Worm (Caenorhabditis elegans) whole organism, young adult: ENCODE measurements around the gene F47B8.2.

ENCODE experiments used
- B0019.2 ChIP-seq: fragments of 200-800 bp; sonication (Bioruptor generic); conservative IDR thresholded peaks from 2 replicates; pipeline ENCODE4 v1.3.6; 2022; ENCODE audit warnings: missing genetic modification reagents, missing genetic modification characterization, missing compliant biosample characterization
- B0035.1 ChIP-seq: sonication (generic microtip); optimal IDR thresholded peaks from 2 replicates; lab custom pipeline; 2016; ENCODE audit warnings: missing genetic modification characterization, mild to moderate bottlenecking, missing compliant biosample characterization, missing genotype, missing genetic modification reagents
- B0261.1 ChIP-seq: sonication (generic microtip); optimal IDR thresholded peaks from 2 replicates; lab custom pipeline; 2016; ENCODE audit warnings: mild to moderate bottlenecking, missing genetic modification characterization, moderate library complexity, missing compliant biosample characterization
- C17E4.6 ChIP-seq: fragments of 200-800 bp; sonication (Bioruptor generic); IDR thresholded peaks from 2 replicates; pipeline ENCODE4 v1.3.6; 2022; ENCODE audit warnings: missing genetic modification reagents, missing genetic modification characterization, missing compliant biosample characterization
- F10E7.11 ChIP-seq: sonication (generic microtip); optimal IDR thresholded peaks from 2 replicates; lab custom pipeline; 2017; ENCODE audit warnings: mild to moderate bottlenecking, missing genetic modification characterization, moderate library complexity, missing compliant biosample characterization
- F33H1.4 ChIP-seq: fragments of 200-800 bp; sonication (Bioruptor generic); IDR thresholded peaks from 2 replicates; pipeline ENCODE4 v1.3.6; 2022; ENCODE audit warnings: missing genetic modification reagents, missing genetic modification characterization, missing compliant biosample characterization
- F37B4.10 ChIP-seq: fragments of 200-800 bp; sonication (Bioruptor generic); IDR thresholded peaks from 2 replicates; pipeline ENCODE4 v1.3.6; 2022; ENCODE audit warnings: missing genetic modification characterization, missing compliant biosample characterization
- F39B2.1 ChIP-seq: fragments of 200-800 bp; sonication (Bioruptor generic); IDR thresholded peaks from 2 replicates; pipeline ENCODE4 v1.3.6; 2022; ENCODE audit warnings: missing genetic modification reagents, missing genetic modification characterization, missing compliant biosample characterization
- F49E8.2 ChIP-seq: sonication (generic microtip); optimal IDR thresholded peaks from 3 replicates; lab custom pipeline; 2017; ENCODE audit warnings: missing genetic modification characterization, mild to moderate bottlenecking, missing compliant biosample characterization, antibody characterized with exemption, moderate library complexity; ENCODE audit not compliant: insufficient read depth
- akir-1 ChIP-seq: fragments of 200-800 bp; sonication (Bioruptor generic); optimal IDR thresholded peaks from 2 replicates; lab custom pipeline; 2018; ENCODE audit warnings: mild to moderate bottlenecking, missing genetic modification characterization, moderate library complexity, missing compliant biosample characterization
- athp-1 ChIP-seq: sonication (generic microtip); optimal IDR thresholded peaks from 2 replicates; lab custom pipeline; 2017; ENCODE audit warnings: mild to moderate bottlenecking, missing genetic modification characterization, missing compliant biosample characterization
- attf-5 ChIP-seq: fragments of 200-800 bp; sonication (Bioruptor generic); optimal IDR thresholded peaks from 2 replicates; lab custom pipeline; 2018; ENCODE audit warnings: mild to moderate bottlenecking, missing genetic modification characterization, missing compliant biosample characterization
- chd-7 ChIP-seq: sonication (generic microtip); optimal IDR thresholded peaks from 2 replicates; lab custom pipeline; 2016; ENCODE audit warnings: mild to moderate bottlenecking, missing genetic modification characterization, moderate library complexity, missing compliant biosample characterization
- dpff-1 ChIP-seq: sonication (generic microtip); optimal IDR thresholded peaks from 2 replicates; lab custom pipeline; 2017; ENCODE audit warnings: mild to moderate bottlenecking, missing genetic modification characterization, missing compliant biosample characterization
- egl-18 ChIP-seq: fragments of 200-800 bp; sonication (Bioruptor generic); IDR thresholded peaks from 2 replicates; pipeline ENCODE4 v1.3.6; 2022; ENCODE audit warnings: missing genetic modification reagents, missing genetic modification characterization, missing compliant biosample characterization
- egl-44 ChIP-seq: fragments of 200-800 bp; sonication (Bioruptor generic); IDR thresholded peaks from 2 replicates; pipeline ENCODE4 v1.3.6; 2022; ENCODE audit warnings: missing genetic modification reagents, missing genetic modification characterization, missing compliant biosample characterization
- him-1 ChIP-seq: sonication (generic microtip); optimal IDR thresholded peaks from 2 replicates; lab custom pipeline; 2016; ENCODE audit warnings: missing genotype, missing genetic modification reagents, missing genetic modification characterization, missing compliant biosample characterization
- hlh-12 ChIP-seq: sonication (generic microtip); optimal IDR thresholded peaks from 2 replicates; lab custom pipeline; 2016; ENCODE audit warnings: missing genetic modification characterization, missing compliant biosample characterization
- hmg-20 ChIP-seq: fragments of 200-800 bp; sonication (Bioruptor generic); IDR thresholded peaks from 2 replicates; pipeline ENCODE4 v1.3.6; 2022; ENCODE audit warnings: missing genetic modification reagents, missing genetic modification characterization, missing compliant biosample characterization
- lin-35 ChIP-seq, 3 experiments: fragments of 150-350 bp in 2 of 3; sonication (generic microtip) in 1 of 3; optimal IDR thresholded peaks; 2 replicates each; lab custom pipeline; 2014 to 2018; ENCODE audit warnings: missing biosample characterization in 3 of 3, missing genetic modification characterization in 3 of 3, missing genetic modification reagents in 3 of 3
- lsl-1 ChIP-seq: fragments of 200-800 bp; sonication (Bioruptor generic); optimal IDR thresholded peaks from 2 replicates; lab custom pipeline; 2018; ENCODE audit warnings: mild to moderate bottlenecking, missing genetic modification characterization, moderate library complexity, missing compliant biosample characterization
- lsy-27 ChIP-seq: sonication (generic microtip); optimal IDR thresholded peaks from 2 replicates; lab custom pipeline; 2017; ENCODE audit warnings: missing genetic modification characterization, mild to moderate bottlenecking, missing compliant biosample characterization, antibody characterized with exemption, missing genotype, borderline replicate concordance; ENCODE audit not compliant: insufficient read depth
- madf-6 ChIP-seq: fragments of 200-800 bp; sonication (Bioruptor generic); IDR thresholded peaks from 2 replicates; pipeline ENCODE4 v1.3.6; 2022; ENCODE audit warnings: missing genetic modification reagents, missing genetic modification characterization, missing compliant biosample characterization
- madf-8 ChIP-seq: fragments of 200-800 bp; sonication (Bioruptor generic); conservative IDR thresholded peaks from 2 replicates; pipeline ENCODE4 v1.3.6; 2022; ENCODE audit warnings: missing genetic modification reagents, missing genetic modification characterization, missing compliant biosample characterization
- mes-4 ChIP-seq: sonication (generic microtip); optimal IDR thresholded peaks from 2 replicates; lab custom pipeline; 2016; ENCODE audit warnings: missing genotype, missing genetic modification characterization, missing compliant biosample characterization
- mxl-1 ChIP-seq: sonication (generic microtip); optimal IDR thresholded peaks from 2 replicates; lab custom pipeline; 2016; ENCODE audit warnings: missing genetic modification characterization, missing compliant biosample characterization
- nhr-120 ChIP-seq: fragments of 200-800 bp; sonication (Bioruptor generic); IDR thresholded peaks from 2 replicates; pipeline ENCODE4 v1.3.6; 2022; ENCODE audit warnings: missing genetic modification characterization, missing compliant biosample characterization
- nhr-179 ChIP-seq: sonication (generic microtip); optimal IDR thresholded peaks from 2 replicates; lab custom pipeline; 2016; ENCODE audit warnings: mild to moderate bottlenecking, missing genetic modification characterization, missing compliant biosample characterization
- pha-4 ChIP-seq: fragments of 150-350 bp; sonication (generic microtip); optimal IDR thresholded peaks from 2 replicates; lab custom pipeline; 2014; ENCODE audit warnings: missing biosample characterization, missing genetic modification reagents, missing genetic modification characterization
- somi-1 ChIP-seq: fragments of 200-800 bp; sonication (Bioruptor generic); optimal IDR thresholded peaks from 2 replicates; lab custom pipeline; 2018; ENCODE audit warnings: mild to moderate bottlenecking, missing genetic modification characterization, missing compliant biosample characterization
- tbx-9 ChIP-seq: sonication (generic microtip); optimal IDR thresholded peaks from 2 replicates; lab custom pipeline; 2016; ENCODE audit warnings: borderline replicate concordance, missing genetic modification characterization, inconsistent platforms, missing compliant biosample characterization
- tlf-1 ChIP-seq: fragments of 200-800 bp; sonication (Bioruptor generic); optimal IDR thresholded peaks from 2 replicates; lab custom pipeline; 2018; ENCODE audit warnings: mild to moderate bottlenecking, missing genetic modification characterization, missing compliant biosample characterization
- xnd-1 ChIP-seq: sonication (generic microtip); optimal IDR thresholded peaks from 2 replicates; lab custom pipeline; 2016; ENCODE audit warnings: missing genotype, missing genetic modification reagents, missing genetic modification characterization, missing compliant biosample characterization
- zfh-2 ChIP-seq: fragments of 200-800 bp; sonication (Bioruptor generic); conservative IDR thresholded peaks from 2 replicates; pipeline ENCODE4 v1.3.6; 2022; ENCODE audit warnings: missing genetic modification reagents, missing genetic modification characterization, missing compliant biosample characterization
- zim-3 ChIP-seq: sonication (generic microtip); optimal IDR thresholded peaks from 2 replicates; lab custom pipeline; 2017; ENCODE audit warnings: mild to moderate bottlenecking, missing genetic modification characterization, moderate library complexity, missing compliant biosample characterization

F47B8.2 gene

DNA sequence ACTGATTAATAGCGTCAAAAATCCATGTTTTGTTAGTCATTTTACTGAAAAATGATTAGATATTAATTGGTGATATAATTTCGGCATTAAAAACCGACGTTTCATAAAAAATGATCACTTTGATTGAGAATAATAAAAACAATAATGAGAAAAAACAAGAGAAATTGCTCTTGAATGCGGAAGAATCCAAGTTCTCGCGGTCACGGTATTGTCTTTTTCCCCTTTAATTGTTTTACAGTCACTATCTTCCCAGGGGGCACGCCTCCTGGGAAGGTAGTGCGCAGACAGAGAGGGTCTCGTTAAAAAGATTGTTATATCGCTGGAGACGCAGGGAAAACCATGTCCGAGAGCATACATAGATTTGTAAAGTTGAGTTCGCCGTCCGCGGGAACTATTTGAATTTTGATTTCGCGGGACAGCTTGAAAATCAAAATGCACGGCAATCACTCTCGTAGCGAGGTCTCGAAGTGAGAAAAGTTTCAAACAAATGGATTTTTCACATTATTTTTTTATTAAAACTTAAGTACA is 22.7 kb downstream of the F47B8.2 start, which contains the start of gene F14D7.2 (continued):
- TF ChIP-seq chd-7 (tag; lab: Kevin White, UChicago) (no peak), F10E7.11 (no peak), madf-6 (GFP tag; lab: Robert Waterston, UW) (peak; percentile 80), madf-8 (GFP tag; lab: Robert Waterston, UW) (peak; percentile 62), lin-35 (GFP tag; optimal IDR thresholded peaks at IDR 0.05; lab: Kevin White, UChicago) (no peak), B0019.2 (GFP tag; lab: Robert Waterston, UW) (no peak), egl-44 (GFP tag; lab: Robert Waterston, UW) (no peak)

DNA sequence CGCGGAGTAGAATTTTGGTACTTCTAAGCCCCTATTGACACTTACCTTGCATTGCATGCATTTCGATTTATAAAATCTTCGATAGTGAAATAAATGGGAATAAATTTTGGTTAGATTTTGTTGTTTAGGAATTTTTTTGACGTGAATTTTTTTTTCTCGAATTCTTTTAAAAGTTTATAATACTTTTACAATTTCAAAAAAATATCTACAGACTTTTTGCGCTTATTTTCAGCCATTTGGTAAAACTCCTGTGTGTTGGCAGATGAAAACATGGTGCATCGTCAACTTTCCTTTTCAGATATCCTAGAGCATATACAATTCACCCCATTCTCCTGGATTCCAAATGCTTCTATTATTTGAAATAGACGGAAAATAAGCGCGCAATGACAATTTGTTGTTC is 25.8 kb downstream of the F47B8.2 start, which contains the start of gene F14D7.18:
Gene F14D7.18 (minus strand): TSS at position 101 of the 400 bp plus-strand sequence.
- TF ChIP-seq akir-1 (GFP tag; lab: Kevin White, UChicago) (no peak), egl-18 (no peak), hmg-20 (no peak), F39B2.1 (GFP tag; lab: Robert Waterston, UW) (no peak), xnd-1 (tag; lab: Kevin White, UChicago) (no peak), nhr-120 (GFP tag; lab: Robert Waterston, UW) (no peak), attf-5 (GFP tag; lab: Kevin White, UChicago) (no peak), B0035.1 (no peak), F37B4.10 (GFP tag; lab: Robert Waterston, UW) (no peak), tlf-1 (no peak), zim-3 (no peak), him-1 (tag; lab: Kevin White, UChicago) (no peak), C17E4.6 (GFP tag; lab: Robert Waterston, UW) (no peak), nhr-179 (tag; lab: Kevin White, UChicago) (no peak)

DNA sequence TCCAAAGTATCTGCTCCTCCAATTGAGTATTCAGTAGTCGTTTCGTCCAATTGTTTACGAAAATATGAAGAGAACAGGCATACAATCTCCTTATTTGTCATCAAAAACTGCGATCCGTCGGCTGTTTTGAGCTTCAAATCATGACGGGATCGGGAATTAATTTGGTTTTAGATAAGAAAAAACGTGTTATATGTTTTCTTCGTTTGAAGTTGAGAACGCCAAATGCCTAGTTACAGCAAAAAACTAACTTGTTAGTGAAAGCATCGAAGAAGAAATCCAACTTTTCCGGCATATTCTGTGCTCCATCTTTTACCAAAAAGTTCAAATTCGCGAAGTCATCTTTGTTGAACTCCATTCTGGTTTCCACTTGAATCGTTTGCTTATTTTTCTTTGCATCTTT is 27.1 kb downstream of the F47B8.2 start, which contains the start of gene F14D7.1:
Gene F14D7.1 (minus strand): TSS at position 101 of the 400 bp plus-strand sequence.
- TF ChIP-seq nhr-120 (GFP tag; lab: Robert Waterston, UW): no peak
- TF ChIP-seq hmg-20: no peak
- TF ChIP-seq lsy-27 (tag; lab: Kevin White, UChicago): no peak
- TF ChIP-seq tbx-9: no peak
- TF ChIP-seq athp-1 (tag; lab: Kevin White, UChicago): no peak
- TF ChIP-seq mxl-1 (tag; lab: Kevin White, UChicago): no peak
- TF ChIP-seq pha-4 (tag; lab: Kevin White, UChicago): no peak
- no peak for TF ChIP-seq dpff-1 (tag; lab: Kevin White, UChicago)
- no peak for TF ChIP-seq zfh-2 (GFP tag; lab: Robert Waterston, UW)
- no peak for TF ChIP-seq attf-5 (GFP tag; lab: Kevin White, UChicago)
- TF ChIP-seq hlh-12: no peak
- TF ChIP-seq F33H1.4 (GFP tag; lab: Robert Waterston, UW): no peak
- TF ChIP-seq somi-1 (GFP tag; lab: Kevin White, UChicago): no peak
- TF ChIP-seq mes-4 (tag; lab: Kevin White, UChicago): no peak
- TF ChIP-seq lsl-1 (GFP tag; lab: Kevin White, UChicago): no peak
- no peak for TF ChIP-seq F49E8.2 (tag; lab: Kevin White, UChicago)
- no peak for TF ChIP-seq B0261.1 (tag; lab: Kevin White, UChicago)
